Worm (Caenorhabditis elegans): ENCODE measurements around the gene C34F11.8.

C34F11.8 gene

DNA sequence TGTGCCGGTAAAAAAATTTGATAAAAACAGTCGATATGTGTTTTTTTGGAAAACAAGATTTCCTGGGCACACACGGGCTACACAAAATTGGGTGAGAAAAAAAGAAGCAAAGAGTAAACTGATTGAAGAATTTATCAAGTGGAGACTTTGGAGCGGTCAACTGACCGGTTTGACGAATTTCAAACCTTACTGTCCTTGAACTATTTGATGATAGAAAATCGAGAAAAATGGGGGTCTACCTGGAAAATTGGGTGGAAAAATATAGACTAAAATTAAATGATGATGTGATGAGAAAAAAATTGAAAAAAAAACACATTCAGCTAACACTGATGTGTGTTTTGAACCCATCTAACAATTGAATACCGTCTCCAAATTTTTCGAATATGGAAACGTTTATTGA, at the start of gene C34F11.8:
Gene C34F11.8 (minus strand): TSS at position 135 of the 400 bp plus-strand sequence.
- TF ChIP-seq sdc-2 (tag; optimal IDR thresholded peaks at IDR 0.05) (no peak), pros-1 (tag; optimal IDR thresholded peaks at IDR 0.05) (no peak), dmd-4 (tag; optimal IDR thresholded peaks at IDR 0.05; ENCODE audit: borderline replicate concordance) (no peak), fkh-6 (tag; optimal IDR thresholded peaks at IDR 0.05) (no peak), hlh-6 (tag; optimal IDR thresholded peaks at IDR 0.05) (no peak), lin-11 (tag; optimal IDR thresholded peaks at IDR 0.05) (no peak), unc-42 (tag; optimal IDR thresholded peaks at IDR 0.05) (no peak), mec-3 (tag; optimal IDR thresholded peaks at IDR 0.05; ENCODE audit: borderline replicate concordance) (no peak), ceh-18 (tag; optimal IDR thresholded peaks at IDR 0.05) (no peak), ceh-48 (tag; optimal IDR thresholded peaks at IDR 0.05) (no peak)

- TF ChIP-seq zip-5 (tag; optimal IDR thresholded peaks at IDR 0.05) (no peak), unc-55 (GFP tag; optimal IDR thresholded peaks at IDR 0.05) (no peak), ceh-9 (tag; optimal IDR thresholded peaks at IDR 0.05) (no peak), gmeb-2 (tag; optimal IDR thresholded peaks at IDR 0.05) (no peak), hlh-6 (tag; optimal IDR thresholded peaks at IDR 0.05) (no peak), pat-9 (tag; optimal IDR thresholded peaks at IDR 0.05) (no peak), ceh-2 (tag; optimal IDR thresholded peaks at IDR 0.05) (no peak), unc-3 (GFP tag; conservative IDR thresholded peaks at IDR 0.05) (no peak), unc-3 (tag; optimal IDR thresholded peaks at IDR 0.05) (no peak), fax-1 (tag; optimal IDR thresholded peaks at IDR 0.05) (no peak), lim-6 (tag; optimal IDR thresholded peaks at IDR 0.05) (no peak), ref-2 (tag; optimal IDR thresholded peaks at IDR 0.05) (no peak), Y22D7AL.16 (tag; optimal IDR thresholded peaks at IDR 0.05) (no peak), ceh-31 (tag; optimal IDR thresholded peaks at IDR 0.05) (no peak), K02D7.2 (tag; optimal IDR thresholded peaks at IDR 0.05) (no peak), fkh-10 (GFP tag; optimal IDR thresholded peaks at IDR 0.05) (no peak), elt-4 (tag; optimal IDR thresholded peaks at IDR 0.05) (no peak), hlh-8 (tag; optimal IDR thresholded peaks at IDR 0.05) (no peak), odd-2 (tag; optimal IDR thresholded peaks at IDR 0.05) (no peak), pqm-1 (tag; optimal IDR thresholded peaks at IDR 0.05) (no peak), dve-1 (tag; optimal IDR thresholded peaks at IDR 0.05) (no peak)
Observed at ce11 chrII:5255435-5255834, 44.7 kb upstream of the C34F11.8 start, which contains the start of gene frpr-4. frpr-4 (minus strand) TSS chrII:5255535.

ce11 chrII:5246791-5247361, 36.1 kb upstream of the C34F11.8 start, which contains the start of gene ptr-6:
ptr-6 (minus strand) TSS chrII:5246837.
- TF ChIP-seq dve-1 (tag; optimal IDR thresholded peaks at IDR 0.05), result no peak
- TF ChIP-seq ceh-14 (tag; optimal IDR thresholded peaks at IDR 0.05), result no peak
- no peak for TF ChIP-seq tbx-7 (tag; optimal IDR thresholded peaks at IDR 0.05)
- no peak for TF ChIP-seq hlh-15 (tag; optimal IDR thresholded peaks at IDR 0.05)
- TF ChIP-seq ceh-24 (tag; optimal IDR thresholded peaks at IDR 0.05), result no peak
- no peak for TF ChIP-seq pha-4 (tag; optimal IDR thresholded peaks at IDR 0.05)
- no peak for TF ChIP-seq ceh-6 (GFP tag; optimal IDR thresholded peaks at IDR 0.05)
- TF ChIP-seq pax-1 (tag; optimal IDR thresholded peaks at IDR 0.05), result no peak
- TF ChIP-seq ceh-18 (tag; optimal IDR thresholded peaks at IDR 0.05), result no peak
- TF ChIP-seq odd-2 (tag; optimal IDR thresholded peaks at IDR 0.05), result no peak
- TF ChIP-seq hlh-6 (tag; optimal IDR thresholded peaks at IDR 0.05), result no peak
- no peak for TF ChIP-seq ama-1 (optimal IDR thresholded peaks at IDR 0.05)
- no peak for TF ChIP-seq eyg-1 (tag; optimal IDR thresholded peaks at IDR 0.05)
- no peak for TF ChIP-seq mec-3 (tag; optimal IDR thresholded peaks at IDR 0.05; ENCODE audit: borderline replicate concordance)
- TF ChIP-seq syd-9 (tag; optimal IDR thresholded peaks at IDR 0.05), result no peak
- TF ChIP-seq unc-3 (GFP tag; conservative IDR thresholded peaks at IDR 0.05), result no peak
- TF ChIP-seq unc-3 (tag; optimal IDR thresholded peaks at IDR 0.05), result no peak

Data from whole organism, late embryonic.